Fruit fly (Drosophila melanogaster): ENCODE measurements around the gene vig.

vig gene

DNA sequence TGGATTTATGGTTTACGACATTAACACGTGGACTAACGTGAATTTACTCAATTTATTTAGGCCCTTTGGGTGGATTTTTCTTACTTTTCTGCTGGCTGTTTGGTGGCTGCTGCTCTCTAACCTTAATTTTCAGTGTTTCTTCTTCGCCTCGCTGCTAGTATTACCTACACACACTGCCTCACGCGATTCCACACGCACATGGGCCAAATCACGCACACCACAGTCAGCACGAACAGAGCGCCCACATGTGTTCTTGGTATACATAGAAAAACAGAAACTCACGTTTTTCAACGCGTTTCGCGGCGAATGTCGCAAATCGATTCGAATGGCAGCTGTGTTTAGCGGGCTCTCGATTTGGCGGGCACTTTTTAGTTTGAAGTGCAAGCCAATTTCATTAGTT lies 2.3 kb downstream of the vig start (continued):
- TF ChIP-seq Abd-B (GFP tag; optimal IDR thresholded peaks at IDR 0.05) (peak; percentile 30), CG2199 (GFP tag; IDR thresholded peaks at IDR 0.05) (peak; percentile 82; the same call in 2 of the 3 replicates), sug (tag; optimal IDR thresholded peaks at IDR 0.05) (peak; percentile 90), so (GFP tag; IDR thresholded peaks at IDR 0.05) (peak; percentile 56; the same call in 2 of the 3 replicates), ftz-f1 (GFP tag; optimal IDR thresholded peaks at IDR 0.05) (peak; percentile 71), gem (tag; optimal IDR thresholded peaks at IDR 0.05) (peak; percentile 15), sr (GFP tag; IDR thresholded peaks at IDR 0.05) (peak; percentile 89; the same call in 2 of the 3 replicates), CG14014 (GFP tag; IDR thresholded peaks at IDR 0.05) (no peak; the same call in 1 of the 2 replicates), dmrt99B (tag; optimal IDR thresholded peaks at IDR 0.05) (peak; percentile 8), Dad (GFP tag; optimal IDR thresholded peaks at IDR 0.05) (peak; percentile 41), CG17359 (tag; optimal IDR thresholded peaks at IDR 0.05) (peak; percentile 58), crp (GFP tag; optimal IDR thresholded peaks at IDR 0.05) (peak; percentile 9 to 84), CG10147 (GFP tag; optimal IDR thresholded peaks at IDR 0.05) (peak; percentile 52), Lhr (GFP tag; optimal IDR thresholded peaks at IDR 0.05) (peak; percentile 78), Eip74EF (GFP tag; optimal IDR thresholded peaks at IDR 0.05) (peak in 1 of 2 experiments; percentile 1), CG3847 (GFP tag; IDR thresholded peaks at IDR 0.05) (peak; percentile 56; the same call in 1 of the 2 replicates), CG11085 (GFP tag; IDR thresholded peaks at IDR 0.05) (peak; percentile 31; the same call in 1 of the 2 replicates), CG7839 (tag; optimal IDR thresholded peaks at IDR 0.05) (peak; percentile 23), CG32772 (GFP tag; IDR thresholded peaks at IDR 0.05) (no peak), gro (GFP tag; optimal IDR thresholded peaks at IDR 0.05) (no peak), tx (GFP tag; optimal IDR thresholded peaks at IDR 0.05) (peak; percentile 38), vfl (GFP tag; optimal IDR thresholded peaks at IDR 0.05) (no peak), Nf-YA (GFP tag; IDR thresholded peaks at IDR 0.05) (0 out of 2 replicates have a peak, but pooled peaks have one; percentile 15), psq (GFP tag; optimal IDR thresholded peaks at IDR 0.05) (peak; percentile 49), disco-r (GFP tag; optimal IDR thresholded peaks at IDR 0.05) (peak; percentile 7), CG2875 (GFP tag; optimal IDR thresholded peaks at IDR 0.05) (no peak), maf-S (GFP tag; optimal IDR thresholded peaks at IDR 0.05) (peak; percentile 12), mld (GFP tag; IDR thresholded peaks at IDR 0.05; ENCODE audit: partially characterized antibody) (peak; percentile 76), NfI (GFP tag; optimal IDR thresholded peaks at IDR 0.05) (peak; percentile 47), CG8924 (tag; optimal IDR thresholded peaks at IDR 0.05) (peak; percentile 62), CG14965 (GFP tag; optimal IDR thresholded peaks at IDR 0.05; ENCODE audit: borderline replicate concordance) (no peak), CG4424 (GFP tag; optimal IDR thresholded peaks at IDR 0.05) (peak; percentile 5), CG13624 (GFP tag; optimal IDR thresholded peaks at IDR 0.05) (peak; percentile 44), nau (GFP tag; optimal IDR thresholded peaks at IDR 0.05) (peak; percentile 24), CG13123 (GFP tag; optimal IDR thresholded peaks at IDR 0.05) (no peak), croc (GFP tag; conservative IDR thresholded peaks at IDR 0.05) (no peak), CG9727 (GFP tag; optimal IDR thresholded peaks at IDR 0.05) (no peak), Ets97D (GFP tag; optimal IDR thresholded peaks at IDR 0.05) (peak; percentile 94), Max (GFP tag; optimal IDR thresholded peaks at IDR 0.05) (peak; percentile 98), CG15514 (GFP tag; optimal IDR thresholded peaks at IDR 0.05) (peak; percentile 87), CG4854 (GFP tag; optimal IDR thresholded peaks at IDR 0.05) (peak; percentile 21), pros (GFP tag; optimal IDR thresholded peaks at IDR 0.05) (no peak), zf30C (GFP tag; optimal IDR thresholded peaks at IDR 0.05) (peak; percentile 20), wek (GFP tag; optimal IDR thresholded peaks at IDR 0.05) (no peak), D19B (GFP tag; optimal IDR thresholded peaks at IDR 0.05) (no peak), CG10366 (GFP tag; IDR thresholded peaks at IDR 0.05) (no peak), ash1 (GFP tag; optimal IDR thresholded peaks at IDR 0.05) (peak; percentile 63), CG2116 (GFP tag; optimal IDR thresholded peaks at IDR 0.05) (peak; percentile 74), NC2β (GFP tag; optimal IDR thresholded peaks at IDR 0.05) (peak; percentile 19), ERR (GFP tag; optimal IDR thresholded peaks at IDR 0.05) (peak; percentile 58)

Data from whole organism, embryonic.